Worm (Caenorhabditis elegans) whole organism, young adult: Measurements from ENCODE around the gene gldi-2.

Source experiments
- ZK185.1 ChIP-seq: sonication (generic microtip); optimal IDR thresholded peaks from 2 replicates; lab custom pipeline; 2016; ENCODE audit warnings: mild to moderate bottlenecking, missing genetic modification characterization, missing compliant biosample characterization; ENCODE audit not compliant: poor library complexity, severe bottlenecking
- ama-1 ChIP-seq, 3 experiments: fragments of 150-350 bp in 1 of 3; sonication (generic microtip) in 2 of 3; optimal IDR thresholded peaks; 2 replicates each; lab custom pipeline; 2014 to 2018; ENCODE audit warnings: missing biosample characterization in 2 of 3, missing genetic modification characterization in 2 of 3, missing genetic modification reagents in 2 of 3
- ceh-27 ChIP-seq: fragments of 200-800 bp; sonication (Bioruptor generic); optimal IDR thresholded peaks from 2 replicates; lab custom pipeline; 2018; ENCODE audit warnings: mild to moderate bottlenecking, missing genetic modification characterization, moderate library complexity, missing compliant biosample characterization
- nhr-90 ChIP-seq: sonication (generic microtip); optimal IDR thresholded peaks from 2 replicates; lab custom pipeline; 2016; ENCODE audit warnings: missing genotype, mild to moderate bottlenecking, missing genetic modification characterization, missing compliant biosample characterization
- snpc-4 ChIP-seq, 5 experiments: fragments of 150-350 bp in 1 of 5; sonication (generic microtip) in 4 of 5; optimal IDR thresholded peaks; 2 replicates each; lab custom pipeline; 2014 to 2018; ENCODE audit warnings: missing genetic modification characterization in 5 of 5, missing biosample characterization in 3 of 5, antibody characterized with exemption in 2 of 5, mild to moderate bottlenecking in 2 of 5, missing compliant biosample characterization in 2 of 5, missing genotype in 2 of 5, moderate library complexity in 2 of 5, missing genetic modification reagents in 1 of 5
- unc-130 ChIP-seq: sonication (generic microtip); optimal IDR thresholded peaks from 2 replicates; lab custom pipeline; 2016; ENCODE audit warnings: missing genetic modification reagents, missing genetic modification characterization, missing compliant biosample characterization
- unc-62 ChIP-seq: fragments of 150-350 bp; optimal IDR thresholded peaks from 2 replicates; lab custom pipeline; 2014; ENCODE audit warnings: missing biosample characterization, missing genetic modification reagents, missing genetic modification characterization

DNA sequence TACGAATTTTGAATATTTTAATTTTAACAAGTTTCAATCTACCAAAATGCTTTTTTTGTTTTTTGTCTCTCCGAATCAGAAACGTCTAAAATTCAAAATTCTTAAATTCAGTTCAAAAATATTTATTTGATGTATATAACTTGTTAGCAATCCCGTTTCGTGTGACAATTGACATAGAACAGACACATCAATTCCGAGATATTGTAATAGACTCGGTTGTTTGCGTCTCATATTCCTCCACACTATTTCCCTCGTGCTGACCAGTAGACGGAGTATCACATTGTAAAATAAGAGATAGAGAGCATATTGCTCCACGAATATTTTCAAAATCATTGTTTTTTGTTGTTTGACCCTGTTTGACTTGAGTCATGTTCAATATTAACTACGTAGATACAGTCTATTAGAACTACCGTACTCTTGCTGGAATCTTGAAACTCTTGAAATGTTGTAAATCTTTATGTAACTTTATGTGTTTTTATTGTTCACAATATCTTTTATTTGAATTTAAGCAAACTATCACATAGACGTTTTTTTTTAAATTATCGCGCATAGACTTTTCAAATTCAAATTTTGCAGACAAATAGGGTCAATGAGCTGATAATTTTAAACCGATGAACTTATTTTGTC, 5.6 kb downstream of the gldi-2 start, which contains the start of gene T13C2.3:
- no peak for TF ChIP-seq nhr-90 (tag; lab: Kevin White, UChicago)
- TF ChIP-seq snpc-4 (GFP tag; optimal IDR thresholded peaks at IDR 0.05; lab: Kevin White, UChicago): no peak
- TF ChIP-seq snpc-4 (tag; optimal IDR thresholded peaks at IDR 0.05; lab: Kevin White, UChicago): no peak
- TF ChIP-seq unc-130 (GFP tag; lab: Kevin White, UChicago): no peak
- no peak for TF ChIP-seq ceh-27 (GFP tag; lab: Kevin White, UChicago)
- TF ChIP-seq ama-1 (optimal IDR thresholded peaks at IDR 0.05; lab: Kevin White, UChicago): no peak
- no peak for TF ChIP-seq ama-1 (GFP tag; optimal IDR thresholded peaks at IDR 0.05; lab: Kevin White, UChicago)
- TF ChIP-seq unc-62 (GFP tag; lab: Kevin White, UChicago): no peak
- TF ChIP-seq ZK185.1 (tag; lab: Kevin White, UChicago): no peak
